Fruit fly (Drosophila melanogaster): Measurements from ENCODE around the gene CG9008.

DNA sequence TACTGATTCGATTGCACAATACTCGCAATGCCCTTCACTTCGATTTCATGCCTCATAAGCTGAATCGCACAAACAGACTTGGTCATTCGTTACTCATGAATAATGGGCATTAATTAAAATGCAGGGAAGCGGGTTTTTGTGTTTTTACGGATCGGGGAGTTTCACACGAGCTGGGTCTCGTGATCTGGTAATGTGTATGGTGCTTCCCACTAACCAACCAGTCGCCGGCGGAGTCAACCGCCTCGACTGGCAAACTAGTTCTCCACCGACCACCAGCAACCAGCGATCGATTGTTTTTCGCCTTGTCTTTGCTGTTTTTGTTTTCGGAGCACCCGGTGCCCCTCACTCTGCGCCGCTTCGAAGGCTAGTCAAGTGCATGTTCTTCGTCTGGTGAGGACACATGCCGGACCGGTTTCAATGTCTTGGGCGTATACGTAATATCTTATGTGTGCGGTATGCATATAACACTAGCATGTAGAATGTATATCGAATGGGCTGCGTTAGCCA is 24.6 kb upstream of the CG9008 start:
- TF ChIP-seq h (GFP tag; optimal IDR thresholded peaks at IDR 0.05), result no peak
- no peak for TF ChIP-seq Hnf4 (GFP tag; optimal IDR thresholded peaks at IDR 0.05)
- no peak for TF ChIP-seq brk (GFP tag; optimal IDR thresholded peaks at IDR 0.05)
- no peak for TF ChIP-seq CG32264 (GFP tag; optimal IDR thresholded peaks at IDR 0.05)
- no peak for TF ChIP-seq Jra (GFP tag; optimal IDR thresholded peaks at IDR 0.05)
- TF ChIP-seq sage (GFP tag; optimal IDR thresholded peaks at IDR 0.05), result no peak
- peak; percentile 10 for TF ChIP-seq Hr83 (GFP tag; optimal IDR thresholded peaks at IDR 0.05; ENCODE audit: poor library complexity, severe bottlenecking)
- TF ChIP-seq Abd-B (GFP tag; optimal IDR thresholded peaks at IDR 0.05), result no peak
- TF ChIP-seq psq (GFP tag; optimal IDR thresholded peaks at IDR 0.05), result no peak
- no peak for TF ChIP-seq usp (GFP tag; optimal IDR thresholded peaks at IDR 0.05)
- no peak for TF ChIP-seq dmrt93B (GFP tag; optimal IDR thresholded peaks at IDR 0.05)
- TF ChIP-seq GATAd (GFP tag; optimal IDR thresholded peaks at IDR 0.05), result no peak
- TF ChIP-seq rgr (GFP tag; optimal IDR thresholded peaks at IDR 0.05), result no peak
